Fruit fly (Drosophila melanogaster) whole organism, embryonic: ENCODE results near the gene Phae1.

ENCODE experiments used
- C15 ChIP-seq: fragments of 200-800 bp; sonication (Bioruptor generic); IDR thresholded peaks from 3 replicates; pipeline ENCODE4 v1.3.6; 2022; ENCODE audit warnings: missing biosample characterization, missing genetic modification characterization
- CG11398 ChIP-seq: fragments of 200-800 bp; sonication (Bioruptor generic); optimal IDR thresholded peaks from 2 replicates; lab custom pipeline; 2016; ENCODE audit warnings: missing biosample characterization, missing genetic modification characterization
- CG11504 ChIP-seq: fragments of 200-800 bp; sonication (Bioruptor generic); optimal IDR thresholded peaks from 3 replicates; lab custom pipeline; 2019; ENCODE audit warnings: missing biosample characterization, mild to moderate bottlenecking, missing genetic modification characterization, moderate library complexity
- CG15479 ChIP-seq: fragments of 200-800 bp; sonication (Bioruptor generic); optimal IDR thresholded peaks from 3 replicates; lab custom pipeline; 2019; ENCODE audit warnings: missing biosample characterization, mild to moderate bottlenecking, missing genetic modification characterization, moderate library complexity
- CG17359 ChIP-seq: fragments of 200-800 bp; sonication (Bioruptor generic); optimal IDR thresholded peaks from 3 replicates; lab custom pipeline; 2018; ENCODE audit warnings: missing biosample characterization, mild to moderate bottlenecking, missing genetic modification characterization, moderate library complexity
- CG18011 ChIP-seq: fragments of 200-800 bp; sonication (Bioruptor generic); optimal IDR thresholded peaks from 2 replicates; lab custom pipeline; 2017; ENCODE audit warnings: missing biosample characterization, missing genetic modification characterization, mild to moderate bottlenecking, moderate library complexity, missing genotype
- CG30403 ChIP-seq: fragments of 200-800 bp; sonication (Bioruptor generic); optimal IDR thresholded peaks from 3 replicates; lab custom pipeline; 2016; ENCODE audit warnings: missing biosample characterization, missing genetic modification characterization
- CG6272 ChIP-seq: fragments of 200-800 bp; sonication (Bioruptor generic); IDR thresholded peaks from 2 replicates; pipeline ENCODE4 v1.3.6; 2022; ENCODE audit warnings: missing biosample characterization, missing genetic modification characterization
- CG6765 ChIP-seq: fragments of 200-800 bp; sonication (Bioruptor generic); optimal IDR thresholded peaks from 3 replicates; lab custom pipeline; 2017; ENCODE audit warnings: missing biosample characterization, mild to moderate bottlenecking, missing genetic modification characterization
- CG9215 ChIP-seq: fragments of 200-800 bp; sonication (Bioruptor generic); IDR thresholded peaks from 2 replicates; pipeline ENCODE4 v1.3.6; 2022; ENCODE audit warnings: missing biosample characterization, missing genetic modification characterization
- CTCF ChIP-seq: fragments of 200-800 bp; sonication (Bioruptor generic); optimal IDR thresholded peaks from 2 replicates; lab custom pipeline; 2017; ENCODE audit warnings: missing biosample characterization, mild to moderate bottlenecking, missing genetic modification characterization, moderate library complexity
- Chrac-16 ChIP-seq: fragments of 200-800 bp; sonication (Bioruptor generic); optimal IDR thresholded peaks from 3 replicates; lab custom pipeline; 2016; ENCODE audit warnings: missing biosample characterization, missing genetic modification characterization
- D ChIP-seq, 2 experiments: fragments of 200-800 bp in 1 of 2; fragments of >200 bp in 1 of 2; sonication (Bioruptor generic) in 1 of 2; optimal IDR thresholded peaks; 2 replicates in 1 of 2; 3 replicates in 1 of 2; lab custom pipeline; 2017; ENCODE audit warnings: mild to moderate bottlenecking in 1 of 2, missing biosample characterization in 1 of 2, missing genetic modification characterization in 1 of 2, missing genetic modification reagents in 1 of 2
- D19B ChIP-seq: fragments of 200-800 bp; sonication (Bioruptor generic); optimal IDR thresholded peaks from 2 replicates; lab custom pipeline; 2017; ENCODE audit warnings: missing biosample characterization, mild to moderate bottlenecking, missing genetic modification characterization
- Fer2 ChIP-seq: fragments of 200-800 bp; sonication (Bioruptor generic); optimal IDR thresholded peaks from 2 replicates; lab custom pipeline; 2018; ENCODE audit warnings: missing biosample characterization, mild to moderate bottlenecking, missing genetic modification characterization, moderate library complexity
- GATAe ChIP-seq: fragments of 200-800 bp; sonication (Bioruptor generic); conservative IDR thresholded peaks from 2 replicates; pipeline ENCODE4 v1.3.6; 2022; ENCODE audit warnings: missing biosample characterization, missing genetic modification characterization
- Jarid2 ChIP-seq: fragments of 200-800 bp; sonication (Bioruptor generic); optimal IDR thresholded peaks from 3 replicates; lab custom pipeline; 2017; ENCODE audit warnings: mild to moderate bottlenecking, missing biosample characterization, missing genetic modification reagents, missing genetic modification characterization
- Meics ChIP-seq: fragments of 200-800 bp; sonication (Bioruptor generic); optimal IDR thresholded peaks from 2 replicates; lab custom pipeline; 2017; ENCODE audit warnings: missing biosample characterization, mild to moderate bottlenecking, missing genetic modification characterization
- Oaz ChIP-seq: fragments of 200-800 bp; sonication (Bioruptor generic); IDR thresholded peaks from 2 replicates; pipeline ENCODE4 v1.3.6; 2022; ENCODE audit warnings: missing biosample characterization, missing genetic modification characterization
- Opbp ChIP-seq: fragments of 200-800 bp; sonication (Bioruptor generic); IDR thresholded peaks from 3 replicates; pipeline ENCODE4 v1.3.6; 2022; ENCODE audit warnings: missing biosample characterization, missing genetic modification characterization; ENCODE audit not compliant: partially characterized antibody
- ap ChIP-seq: fragments of 200-800 bp; sonication (Bioruptor generic); IDR thresholded peaks from 2 replicates; pipeline ENCODE4 v1.3.6; 2022; ENCODE audit warnings: missing biosample characterization, missing genetic modification characterization
- ase ChIP-seq: fragments of 200-800 bp; sonication (Bioruptor generic); IDR thresholded peaks from 3 replicates; pipeline ENCODE4 v1.3.6; 2022; ENCODE audit warnings: missing biosample characterization, missing genetic modification characterization
- az2 ChIP-seq: fragments of 200-800 bp; sonication (Bioruptor generic); optimal IDR thresholded peaks from 3 replicates; lab custom pipeline; 2016; ENCODE audit warnings: missing biosample characterization, missing genetic modification characterization
- dan ChIP-seq: fragments of 200-800 bp; sonication (Bioruptor generic); IDR thresholded peaks from 2 replicates; pipeline ENCODE4 v1.3.6; 2022; ENCODE audit warnings: missing biosample characterization, missing genetic modification characterization
- fd64A ChIP-seq: fragments of 200-800 bp; sonication (Bioruptor generic); optimal IDR thresholded peaks from 3 replicates; lab custom pipeline; 2018; ENCODE audit warnings: missing biosample characterization, mild to moderate bottlenecking, missing genetic modification characterization
- klu ChIP-seq: fragments of 200-800 bp; sonication (Bioruptor generic); IDR thresholded peaks from 2 replicates; pipeline ENCODE4 v1.3.6; 2022; ENCODE audit warnings: missing biosample characterization, missing genetic modification characterization
- lbe ChIP-seq: fragments of 200-800 bp; sonication (Bioruptor generic); optimal IDR thresholded peaks from 2 replicates; lab custom pipeline; 2016; ENCODE audit warnings: missing biosample characterization, mild to moderate bottlenecking, missing genetic modification characterization
- lola ChIP-seq, 3 experiments: fragments of >200 bp in 2 of 3; fragments of 200-800 bp in 1 of 3; sonication (Bioruptor generic) in 1 of 3; optimal IDR thresholded peaks; 2 replicates each; lab custom pipeline; 2017 to 2019; ENCODE audit warnings: missing biosample characterization in 3 of 3, missing genetic modification characterization in 3 of 3, mild to moderate bottlenecking in 1 of 3, moderate library complexity in 1 of 3
- pros ChIP-seq: fragments of 200-800 bp; sonication (Bioruptor generic); optimal IDR thresholded peaks from 3 replicates; lab custom pipeline; 2019; ENCODE audit warnings: missing biosample characterization, mild to moderate bottlenecking, missing genetic modification characterization, moderate library complexity
- rib ChIP-seq: fragments of 200-800 bp; sonication (Bioruptor generic); IDR thresholded peaks from 2 replicates; pipeline ENCODE4 v1.3.6; 2022; ENCODE audit warnings: missing biosample characterization, missing genetic modification characterization
- scrt ChIP-seq: fragments of 200-800 bp; sonication (Bioruptor generic); optimal IDR thresholded peaks from 2 replicates; lab custom pipeline; 2018; ENCODE audit warnings: missing biosample characterization, mild to moderate bottlenecking, missing genetic modification characterization, moderate library complexity
- tup ChIP-seq: fragments of 200-800 bp; sonication (Bioruptor generic); optimal IDR thresholded peaks from 2 replicates; lab custom pipeline; 2016; ENCODE audit warnings: missing biosample characterization, mild to moderate bottlenecking, missing genetic modification characterization, moderate library complexity
- zen ChIP-seq: fragments of 200-800 bp; sonication (Bioruptor generic); optimal IDR thresholded peaks from 3 replicates; lab custom pipeline; 2018; ENCODE audit warnings: missing biosample characterization, mild to moderate bottlenecking, missing genetic modification characterization, moderate library complexity

The Phae1 gene

dm6 chr2L:12142439-12142838 lies 33.2 kb downstream of the Phae1 start, which contains the start of gene CG31760 (continued):
- TF ChIP-seq Chrac-16 (GFP tag; lab: Kevin White, UChicago) (no peak), fd64A (GFP tag; lab: Kevin White, UChicago) (no peak), CG18011 (GFP tag; lab: Kevin White, UChicago) (no peak), klu (no peak), C15 (GFP tag; lab: Robert Waterston, UW) (no peak), ase (no peak), CG30403 (GFP tag; lab: Kevin White, UChicago) (no peak), scrt (GFP tag; lab: Kevin White, UChicago) (peak; percentile 91), CG17359 (tag; lab: Kevin White, UChicago) (no peak), Fer2 (tag; lab: Kevin White, UChicago) (no peak), dan (GFP tag; lab: Robert Waterston, UW) (no peak), CG9215 (GFP tag; lab: Robert Waterston, UW) (no peak), CG6272 (no peak), lbe (no peak), ap (GFP tag; lab: Robert Waterston, UW) (no peak), D19B (no peak), CTCF (GFP tag; lab: Kevin White, UChicago) (no peak), zen (tag; lab: Kevin White, UChicago) (no peak), Jarid2 (GFP tag; lab: Kevin White, UChicago) (peak; percentile 7), CG11398 (GFP tag; lab: Kevin White, UChicago) (no peak), D (optimal IDR thresholded peaks at IDR 0.05; lab: Kevin White, UChicago) (no peak), D (GFP tag; optimal IDR thresholded peaks at IDR 0.05; lab: Kevin White, UChicago) (no peak), CG15479 (GFP tag; lab: Kevin White, UChicago) (peak; percentile 56), CG11504 (peak; percentile 84), pros (GFP tag; lab: Kevin White, UChicago) (no peak), CG6765 (no peak), Meics (no peak), Opbp (GFP tag; lab: Robert Waterston, UW) (no peak), Oaz (GFP tag; lab: Robert Waterston, UW) (no peak), GATAe (GFP tag; lab: Robert Waterston, UW) (no peak), rib (GFP tag; lab: Robert Waterston, UW) (no peak), az2 (GFP tag; lab: Kevin White, UChicago) (no peak), lola (GFP tag; optimal IDR thresholded peaks at IDR 0.05; lab: Kevin White, UChicago) (no peak), tup (GFP tag; lab: Kevin White, UChicago) (no peak)
